Worm (Caenorhabditis elegans) whole organism, young adult: ENCODE measurements around the gene F15A8.1.

Source experiments
- C06A6.2 ChIP-seq: fragments of 200-800 bp; sonication (Bioruptor generic); conservative IDR thresholded peaks from 2 replicates; pipeline ENCODE4 v1.3.6; 2022; ENCODE audit warnings: missing genetic modification characterization, missing compliant biosample characterization
- F10E7.11 ChIP-seq: sonication (generic microtip); optimal IDR thresholded peaks from 2 replicates; lab custom pipeline; 2017; ENCODE audit warnings: mild to moderate bottlenecking, missing genetic modification characterization, moderate library complexity, missing compliant biosample characterization
- F33H1.4 ChIP-seq: fragments of 200-800 bp; sonication (Bioruptor generic); IDR thresholded peaks from 2 replicates; pipeline ENCODE4 v1.3.6; 2022; ENCODE audit warnings: missing genetic modification reagents, missing genetic modification characterization, missing compliant biosample characterization
- F55B11.4 ChIP-seq: sonication (generic microtip); optimal IDR thresholded peaks from 2 replicates; lab custom pipeline; 2016; ENCODE audit warnings: missing compliant biosample characterization, missing genetic modification characterization, borderline replicate concordance; ENCODE audit not compliant: insufficient read depth
- K11D2.4 ChIP-seq: fragments of 200-800 bp; sonication (Bioruptor generic); IDR thresholded peaks from 2 replicates; pipeline ENCODE4 v1.3.6; 2022; ENCODE audit warnings: missing genetic modification reagents, missing genetic modification characterization, missing compliant biosample characterization
- T07F8.4 ChIP-seq: sonication (generic microtip); optimal IDR thresholded peaks from 2 replicates; lab custom pipeline; 2016; ENCODE audit warnings: mild to moderate bottlenecking, missing genetic modification characterization, moderate library complexity, missing compliant biosample characterization
- Y56A3A.18 ChIP-seq: fragments of 200-800 bp; sonication (Bioruptor generic); IDR thresholded peaks from 2 replicates; pipeline ENCODE4 v1.3.6; 2022; ENCODE audit warnings: missing genetic modification reagents, missing genetic modification characterization, missing compliant biosample characterization
- Y67H2A.10 ChIP-seq: fragments of 200-800 bp; sonication (Bioruptor generic); conservative IDR thresholded peaks from 2 replicates; pipeline ENCODE4 v1.3.6; 2022; ENCODE audit warnings: missing genetic modification reagents, missing genetic modification characterization, missing compliant biosample characterization
- Y79H2A.3 ChIP-seq: fragments of 200-800 bp; sonication (Bioruptor generic); conservative IDR thresholded peaks from 2 replicates; pipeline ENCODE4 v1.3.6; 2022; ENCODE audit warnings: missing genetic modification reagents, missing genetic modification characterization, missing compliant biosample characterization
- Y95B8A.8 ChIP-seq: fragments of 200-800 bp; sonication (Bioruptor generic); IDR thresholded peaks from 2 replicates; pipeline ENCODE4 v1.3.6; 2022; ENCODE audit warnings: missing genetic modification reagents, missing genetic modification characterization, missing compliant biosample characterization
- ZK185.1 ChIP-seq: sonication (generic microtip); optimal IDR thresholded peaks from 2 replicates; lab custom pipeline; 2016; ENCODE audit warnings: mild to moderate bottlenecking, missing genetic modification characterization, missing compliant biosample characterization; ENCODE audit not compliant: poor library complexity, severe bottlenecking
- akir-1 ChIP-seq: fragments of 200-800 bp; sonication (Bioruptor generic); optimal IDR thresholded peaks from 2 replicates; lab custom pipeline; 2018; ENCODE audit warnings: mild to moderate bottlenecking, missing genetic modification characterization, moderate library complexity, missing compliant biosample characterization
- aptf-2 ChIP-seq: fragments of 200-800 bp; sonication (Bioruptor generic); conservative IDR thresholded peaks from 2 replicates; pipeline ENCODE4 v1.3.6; 2022; ENCODE audit warnings: missing genetic modification reagents, missing genetic modification characterization, missing compliant biosample characterization
- aptf-3 ChIP-seq: fragments of 200-800 bp; sonication (Bioruptor generic); IDR thresholded peaks from 2 replicates; pipeline ENCODE4 v1.3.6; 2022; ENCODE audit warnings: missing genetic modification characterization, missing compliant biosample characterization
- athp-1 ChIP-seq: sonication (generic microtip); optimal IDR thresholded peaks from 2 replicates; lab custom pipeline; 2017; ENCODE audit warnings: mild to moderate bottlenecking, missing genetic modification characterization, missing compliant biosample characterization
- attf-3 ChIP-seq: fragments of 200-800 bp; sonication (Bioruptor generic); conservative IDR thresholded peaks from 2 replicates; pipeline ENCODE4 v1.3.6; 2022; ENCODE audit warnings: missing genetic modification reagents, missing genetic modification characterization, missing compliant biosample characterization
- attf-5 ChIP-seq: fragments of 200-800 bp; sonication (Bioruptor generic); optimal IDR thresholded peaks from 2 replicates; lab custom pipeline; 2018; ENCODE audit warnings: mild to moderate bottlenecking, missing genetic modification characterization, missing compliant biosample characterization
- bed-1 ChIP-seq: fragments of 200-800 bp; sonication (Bioruptor generic); IDR thresholded peaks from 2 replicates; pipeline ENCODE4 v1.3.6; 2022; ENCODE audit warnings: missing genetic modification reagents, missing genetic modification characterization, missing compliant biosample characterization
- ccch-3 ChIP-seq: fragments of 200-800 bp; sonication (Bioruptor generic); optimal IDR thresholded peaks from 2 replicates; lab custom pipeline; 2018; ENCODE audit warnings: mild to moderate bottlenecking, missing genetic modification characterization, missing compliant biosample characterization
- ceh-40 ChIP-seq: fragments of 200-800 bp; sonication (Bioruptor generic); IDR thresholded peaks from 2 replicates; pipeline ENCODE4 v1.3.6; 2022; ENCODE audit warnings: missing genetic modification characterization, missing compliant biosample characterization
- ceh-58 ChIP-seq: fragments of 200-800 bp; sonication (Bioruptor generic); IDR thresholded peaks from 2 replicates; pipeline ENCODE4 v1.3.6; 2022; ENCODE audit warnings: missing genetic modification characterization, missing compliant biosample characterization
- ceh-79 ChIP-seq: sonication (generic microtip); optimal IDR thresholded peaks from 2 replicates; lab custom pipeline; 2017; ENCODE audit warnings: mild to moderate bottlenecking, missing genetic modification characterization, missing compliant biosample characterization
- ceh-91 ChIP-seq: fragments of 200-800 bp; sonication (Bioruptor generic); IDR thresholded peaks from 2 replicates; pipeline ENCODE4 v1.3.6; 2022; ENCODE audit warnings: missing genetic modification reagents, missing genetic modification characterization, missing compliant biosample characterization
- die-1 ChIP-seq: sonication (generic microtip); optimal IDR thresholded peaks from 2 replicates; lab custom pipeline; 2016; ENCODE audit warnings: missing genotype, mild to moderate bottlenecking, missing genetic modification characterization, missing compliant biosample characterization
- dpff-1 ChIP-seq: sonication (generic microtip); optimal IDR thresholded peaks from 2 replicates; lab custom pipeline; 2017; ENCODE audit warnings: mild to moderate bottlenecking, missing genetic modification characterization, missing compliant biosample characterization
- efl-1 ChIP-seq: fragments of 150-350 bp; optimal IDR thresholded peaks from 2 replicates; lab custom pipeline; 2014; ENCODE audit warnings: missing biosample characterization, missing genetic modification reagents, missing genetic modification characterization
- ets-4 ChIP-seq: fragments of 200-800 bp; sonication (Bioruptor generic); optimal IDR thresholded peaks from 2 replicates; lab custom pipeline; 2018; ENCODE audit warnings: mild to moderate bottlenecking, missing genetic modification characterization, missing compliant biosample characterization
- hlh-12 ChIP-seq: sonication (generic microtip); optimal IDR thresholded peaks from 2 replicates; lab custom pipeline; 2016; ENCODE audit warnings: missing genetic modification characterization, missing compliant biosample characterization
- hrde-1 ChIP-seq: sonication (generic microtip); optimal IDR thresholded peaks from 2 replicates; lab custom pipeline; 2016; ENCODE audit warnings: missing genetic modification characterization, mild to moderate bottlenecking, missing compliant biosample characterization, moderate library complexity, missing genotype, missing genetic modification reagents, borderline replicate concordance
- lag-1 ChIP-seq: fragments of 200-800 bp; sonication (Bioruptor generic); IDR thresholded peaks from 2 replicates; pipeline ENCODE4 v1.3.6; 2022; ENCODE audit warnings: missing genetic modification reagents, missing genetic modification characterization, missing compliant biosample characterization
- let-526 ChIP-seq: fragments of 200-800 bp; sonication (Bioruptor generic); IDR thresholded peaks from 2 replicates; pipeline ENCODE4 v1.3.6; 2022; ENCODE audit warnings: missing genetic modification reagents, missing genetic modification characterization, missing compliant biosample characterization
- lin-35 ChIP-seq, 3 experiments: fragments of 150-350 bp in 2 of 3; sonication (generic microtip) in 1 of 3; optimal IDR thresholded peaks; 2 replicates each; lab custom pipeline; 2014 to 2018; ENCODE audit warnings: missing biosample characterization in 3 of 3, missing genetic modification characterization in 3 of 3, missing genetic modification reagents in 3 of 3
- lir-1 ChIP-seq: fragments of 200-800 bp; sonication (Bioruptor generic); conservative IDR thresholded peaks from 2 replicates; pipeline ENCODE4 v1.3.6; 2022; ENCODE audit warnings: missing genetic modification reagents, missing genetic modification characterization, missing compliant biosample characterization
- madf-8 ChIP-seq: fragments of 200-800 bp; sonication (Bioruptor generic); conservative IDR thresholded peaks from 2 replicates; pipeline ENCODE4 v1.3.6; 2022; ENCODE audit warnings: missing genetic modification reagents, missing genetic modification characterization, missing compliant biosample characterization
- mel-28 ChIP-seq: sonication (generic microtip); optimal IDR thresholded peaks from 2 replicates; lab custom pipeline; 2016; ENCODE audit warnings: borderline replicate concordance, mild to moderate bottlenecking, missing genetic modification characterization, missing compliant biosample characterization
- nfyb-1 ChIP-seq: fragments of 200-800 bp; sonication (Bioruptor generic); IDR thresholded peaks from 2 replicates; pipeline ENCODE4 v1.3.6; 2022; ENCODE audit warnings: missing genetic modification reagents, missing genetic modification characterization, missing compliant biosample characterization
- nhr-120 ChIP-seq: fragments of 200-800 bp; sonication (Bioruptor generic); IDR thresholded peaks from 2 replicates; pipeline ENCODE4 v1.3.6; 2022; ENCODE audit warnings: missing genetic modification characterization, missing compliant biosample characterization
- nhr-179 ChIP-seq: sonication (generic microtip); optimal IDR thresholded peaks from 2 replicates; lab custom pipeline; 2016; ENCODE audit warnings: mild to moderate bottlenecking, missing genetic modification characterization, missing compliant biosample characterization
- nhr-27 ChIP-seq: fragments of 200-800 bp; sonication (Bioruptor generic); optimal IDR thresholded peaks from 2 replicates; lab custom pipeline; 2018; ENCODE audit warnings: mild to moderate bottlenecking, missing genetic modification characterization, moderate library complexity, missing compliant biosample characterization
- pha-4 ChIP-seq: fragments of 150-350 bp; sonication (generic microtip); optimal IDR thresholded peaks from 2 replicates; lab custom pipeline; 2014; ENCODE audit warnings: missing biosample characterization, missing genetic modification reagents, missing genetic modification characterization
- rpc-1 ChIP-seq, 2 experiments: fragments of 150-350 bp in 1 of 2; sonication (generic microtip) in 1 of 2; optimal IDR thresholded peaks; 2 replicates each; lab custom pipeline; 2014 to 2018; ENCODE audit warnings: missing biosample characterization in 1 of 2, missing genetic modification characterization in 1 of 2, missing genetic modification reagents in 1 of 2, missing genotype in 1 of 2
- snpc-1.3 ChIP-seq: sonication (generic microtip); optimal IDR thresholded peaks from 2 replicates; lab custom pipeline; 2017; ENCODE audit warnings: missing genetic modification characterization, mild to moderate bottlenecking, missing compliant biosample characterization, antibody characterized with exemption, moderate library complexity, missing genotype, missing genetic modification reagents; ENCODE audit not compliant: insufficient read depth
- unc-130 ChIP-seq: sonication (generic microtip); optimal IDR thresholded peaks from 2 replicates; lab custom pipeline; 2016; ENCODE audit warnings: missing genetic modification reagents, missing genetic modification characterization, missing compliant biosample characterization
- unc-62 ChIP-seq: fragments of 150-350 bp; optimal IDR thresholded peaks from 2 replicates; lab custom pipeline; 2014; ENCODE audit warnings: missing biosample characterization, missing genetic modification reagents, missing genetic modification characterization
- zfh-2 ChIP-seq: fragments of 200-800 bp; sonication (Bioruptor generic); conservative IDR thresholded peaks from 2 replicates; pipeline ENCODE4 v1.3.6; 2022; ENCODE audit warnings: missing genetic modification reagents, missing genetic modification characterization, missing compliant biosample characterization
- ztf-22 ChIP-seq: fragments of 200-800 bp; sonication (Bioruptor generic); optimal IDR thresholded peaks from 2 replicates; lab custom pipeline; 2018; ENCODE audit warnings: mild to moderate bottlenecking, missing genetic modification characterization, moderate library complexity, missing compliant biosample characterization
- ztf-25 ChIP-seq: fragments of 200-800 bp; sonication (Bioruptor generic); IDR thresholded peaks from 2 replicates; pipeline ENCODE4 v1.3.6; 2022; ENCODE audit warnings: missing genetic modification reagents, missing genetic modification characterization, missing compliant biosample characterization
- ztf-26 ChIP-seq: sonication (generic microtip); optimal IDR thresholded peaks from 2 replicates; lab custom pipeline; 2017; ENCODE audit warnings: missing genetic modification characterization, missing compliant biosample characterization
- ztf-28 ChIP-seq: fragments of 200-800 bp; sonication (Bioruptor generic); IDR thresholded peaks from 2 replicates; pipeline ENCODE4 v1.3.6; 2022; ENCODE audit warnings: missing genetic modification reagents, missing genetic modification characterization, missing compliant biosample characterization

Gene F15A8.1

DNA sequence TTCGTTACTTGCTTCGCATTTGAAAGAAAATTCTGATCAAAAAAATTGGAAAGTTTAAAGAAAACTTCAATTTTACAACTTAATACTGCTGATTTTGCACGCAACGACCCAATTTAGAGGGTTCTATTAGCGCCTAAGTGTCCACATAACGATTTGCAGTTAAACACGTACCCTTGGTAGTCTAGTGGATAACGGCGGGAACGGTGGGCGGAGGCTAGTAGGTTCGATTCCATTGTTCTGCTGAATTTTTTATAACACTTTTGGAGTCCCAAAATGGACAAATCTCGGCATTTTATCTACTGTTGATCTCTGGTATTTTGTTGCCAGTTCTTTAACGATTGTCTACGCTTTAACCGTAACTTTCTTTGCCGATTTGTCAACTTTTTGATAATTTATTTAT lies 12.4 kb downstream of the F15A8.1 start (continued):
- TF ChIP-seq akir-1 (no peak), zfh-2 (GFP tag; lab: Robert Waterston, UW) (no peak), mel-28 (no peak), aptf-3 (GFP tag; lab: Robert Waterston, UW) (no peak), nhr-120 (GFP tag; lab: Robert Waterston, UW) (no peak), ets-4 (GFP tag; lab: Kevin White, UChicago) (no peak), die-1 (peak; percentile 70), ceh-40 (GFP tag; lab: Robert Waterston, UW) (0 out of 2 replicates have a peak, but pooled peaks have one; percentile 17), T07F8.4 (tag; lab: Kevin White, UChicago) (peak; percentile 35), attf-5 (peak; percentile 23), rpc-1 (optimal IDR thresholded peaks at IDR 0.05; lab: Kevin White, UChicago) (peak; percentile 85), rpc-1 (tag; optimal IDR thresholded peaks at IDR 0.05; lab: Kevin White, UChicago) (peak; percentile 97), dpff-1 (tag; lab: Kevin White, UChicago) (no peak), ztf-28 (0 out of 2 replicates have a peak, but pooled peaks have one; percentile 8), lin-35 (GFP tag; optimal IDR thresholded peaks at IDR 0.05; lab: Kevin White, UChicago) (no peak), madf-8 (no peak), ceh-79 (tag; lab: Kevin White, UChicago) (no peak), let-526 (GFP tag; lab: Robert Waterston, UW) (no peak), snpc-1.3 (tag; lab: Kevin White, UChicago) (peak; percentile 86), F10E7.11 (no peak), ccch-3 (GFP tag; lab: Kevin White, UChicago) (no peak), nfyb-1 (no peak), Y79H2A.3 (GFP tag; lab: Robert Waterston, UW) (no peak), pha-4 (tag; lab: Kevin White, UChicago) (no peak), efl-1 (no peak), nhr-27 (no peak), aptf-2 (no peak), Y95B8A.8 (no peak), F55B11.4 (tag; lab: Kevin White, UChicago) (no peak), bed-1 (0 out of 2 replicates have a peak, but pooled peaks have one; percentile 23), F33H1.4 (GFP tag; lab: Robert Waterston, UW) (no peak), ztf-25 (GFP tag; lab: Robert Waterston, UW) (peak; percentile 75; the same call in 1 of the 2 replicates), lag-1 (no peak), unc-62 (no peak), K11D2.4 (GFP tag; lab: Robert Waterston, UW) (no peak), unc-130 (GFP tag; lab: Kevin White, UChicago) (no peak), ZK185.1 (peak; percentile 39), attf-3 (GFP tag; lab: Robert Waterston, UW) (no peak), nhr-179 (no peak), ceh-91 (GFP tag; lab: Robert Waterston, UW) (no peak), Y56A3A.18 (0 out of 2 replicates have a peak, but pooled peaks have one; percentile 26), Y67H2A.10 (GFP tag; lab: Robert Waterston, UW) (no peak), ceh-58 (no peak), ztf-22 (GFP tag; lab: Kevin White, UChicago) (no peak), C06A6.2 (GFP tag; lab: Robert Waterston, UW) (no peak), athp-1 (no peak), hlh-12 (tag; lab: Kevin White, UChicago) (no peak), ztf-26 (tag; lab: Kevin White, UChicago) (no peak), lir-1 (GFP tag; lab: Robert Waterston, UW) (no peak), hrde-1 (tag; lab: Kevin White, UChicago) (no peak)
